Worm (Caenorhabditis elegans): ENCODE results near the gene F35E8.9.
"Not testable (repeated sequence)": the region's sequence is repeated elsewhere in the genome, so short reads cannot be mapped to it uniquely, and the experiment has no call there.

The F35E8.9 gene

ce11 chrV:15911848-15912247 is 5.5 kb downstream of the F35E8.9 start, which contains the start of gene F35E8.6:
F35E8.6 (plus strand) TSS chrV:15912148.
- TF ChIP-seq scrt-1 (GFP tag; IDR thresholded peaks at IDR 0.05) (no peak), tra-4 (tag; optimal IDR thresholded peaks at IDR 0.05) (no peak), F13C5.2 (tag; optimal IDR thresholded peaks at IDR 0.05) (no peak), ets-7 (tag; optimal IDR thresholded peaks at IDR 0.05) (no peak), hnd-1 (tag; optimal IDR thresholded peaks at IDR 0.05) (no peak), ceh-13 (GFP tag; optimal IDR thresholded peaks at IDR 0.05) (no peak), hmg-4 (GFP tag; optimal IDR thresholded peaks at IDR 0.05) (no peak), tbx-37 (GFP tag; conservative IDR thresholded peaks at IDR 0.05) (no peak), sea-1 (GFP tag; conservative IDR thresholded peaks at IDR 0.05) (no peak), pes-1 (GFP tag; IDR thresholded peaks at IDR 0.05) (no peak), tbx-11 (GFP tag; IDR thresholded peaks at IDR 0.05) (no peak), flt-1 (GFP tag; IDR thresholded peaks at IDR 0.05) (no peak), hmbx-1 (tag; optimal IDR thresholded peaks at IDR 0.05) (no peak), B0310.2 (tag; optimal IDR thresholded peaks at IDR 0.05) (no peak), ceh-36 (tag; optimal IDR thresholded peaks at IDR 0.05) (no peak), aly-1 (tag; optimal IDR thresholded peaks at IDR 0.05) (no peak), ama-1 (optimal IDR thresholded peaks at IDR 0.05) (no peak)

DNA sequence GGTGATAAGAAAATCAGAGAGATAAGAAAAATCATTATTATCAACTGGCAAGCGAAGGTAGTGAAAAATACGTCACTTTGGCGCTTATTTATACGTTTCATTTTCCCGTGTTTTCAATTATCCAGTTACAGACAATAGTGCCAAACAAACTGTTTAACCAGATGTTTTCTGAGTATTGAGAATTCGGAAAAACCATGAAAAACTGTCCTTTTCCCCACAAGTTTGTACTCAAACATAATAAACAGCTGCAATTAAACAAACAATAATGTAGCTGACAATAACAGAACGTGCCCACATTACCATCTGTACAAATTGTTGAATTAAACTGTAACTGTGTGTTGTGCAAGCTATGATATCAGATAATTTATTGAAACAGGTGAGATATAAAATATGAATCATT is 11.8 kb downstream of the F35E8.9 start, which contains the start of the genes F35E8.1 and F35E8.2:
Gene F35E8.1 (minus strand): TSS at position 101 of the 400 bp plus-strand sequence.
Gene F35E8.2 (plus strand): TSS at position 132 of the 400 bp plus-strand sequence.
- not testable (repeated sequence) for TF ChIP-seq hnd-1 (tag; optimal IDR thresholded peaks at IDR 0.05); ceh-13 (GFP tag; optimal IDR thresholded peaks at IDR 0.05); tbx-11 (GFP tag; IDR thresholded peaks at IDR 0.05)

ce11 chrV:15900564-15900963 is 16.8 kb downstream of the F35E8.9 start:
- TF ChIP-seq hmg-4 (GFP tag; optimal IDR thresholded peaks at IDR 0.05) = no peak
- TF ChIP-seq F13C5.2 (tag; optimal IDR thresholded peaks at IDR 0.05) = no peak
- TF ChIP-seq ets-7 (tag; optimal IDR thresholded peaks at IDR 0.05) = no peak
- TF ChIP-seq ceh-13 (GFP tag; optimal IDR thresholded peaks at IDR 0.05) = no peak
- no peak for TF ChIP-seq aly-1 (tag; optimal IDR thresholded peaks at IDR 0.05)
- TF ChIP-seq ama-1 (optimal IDR thresholded peaks at IDR 0.05) = no peak
- TF ChIP-seq sea-1 (GFP tag; conservative IDR thresholded peaks at IDR 0.05) = no peak
- no peak for TF ChIP-seq tra-4 (tag; optimal IDR thresholded peaks at IDR 0.05)
- TF ChIP-seq scrt-1 (GFP tag; IDR thresholded peaks at IDR 0.05) = no peak
- no peak for TF ChIP-seq hnd-1 (tag; optimal IDR thresholded peaks at IDR 0.05)
- TF ChIP-seq hmbx-1 (tag; optimal IDR thresholded peaks at IDR 0.05) = no peak

ce11 chrV:15899696-15900095 is 17.7 kb downstream of the F35E8.9 start, which contains the start of gene T06C12.14:
T06C12.14 (plus strand) TSS chrV:15899996.
- TF ChIP-seq scrt-1 (GFP tag; IDR thresholded peaks at IDR 0.05) (no peak), ets-7 (tag; optimal IDR thresholded peaks at IDR 0.05) (no peak), hmbx-1 (tag; optimal IDR thresholded peaks at IDR 0.05) (no peak), tbx-11 (GFP tag; IDR thresholded peaks at IDR 0.05) (no peak), F13C5.2 (tag; optimal IDR thresholded peaks at IDR 0.05) (no peak), tbx-37 (GFP tag; conservative IDR thresholded peaks at IDR 0.05) (no peak)

DNA sequence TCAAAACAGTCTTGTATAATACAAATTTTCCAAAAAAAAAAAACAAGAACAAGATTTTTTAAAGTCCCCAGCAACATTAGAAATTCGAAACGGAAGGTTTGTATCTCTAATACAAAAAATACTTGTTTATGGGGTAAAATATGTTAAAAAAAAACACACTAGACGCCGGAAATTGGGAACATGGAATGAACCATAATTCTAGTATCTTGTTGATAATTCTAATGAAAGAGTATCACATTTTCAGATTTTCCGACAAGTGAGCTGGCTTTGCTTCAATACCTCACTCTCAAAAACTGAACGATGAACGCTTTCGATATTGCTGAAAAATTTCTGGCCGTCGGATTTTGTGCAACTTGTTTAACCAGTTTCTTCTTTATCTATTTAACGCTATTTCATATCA is 19.7 kb downstream of the F35E8.9 start, which contains the start of gene str-60:
Gene str-60 (plus strand): TSS at position 301 of the 400 bp plus-strand sequence.
- TF ChIP-seq ceh-13 (GFP tag; optimal IDR thresholded peaks at IDR 0.05) = no peak
- no peak for TF ChIP-seq tra-4 (tag; optimal IDR thresholded peaks at IDR 0.05)
- no peak for TF ChIP-seq ama-1 (optimal IDR thresholded peaks at IDR 0.05)
- TF ChIP-seq tbx-11 (GFP tag; IDR thresholded peaks at IDR 0.05) = no peak
- TF ChIP-seq F13C5.2 (tag; optimal IDR thresholded peaks at IDR 0.05) = no peak
- no peak for TF ChIP-seq B0310.2 (tag; optimal IDR thresholded peaks at IDR 0.05)
- no peak for TF ChIP-seq sea-1 (GFP tag; conservative IDR thresholded peaks at IDR 0.05)

DNA sequence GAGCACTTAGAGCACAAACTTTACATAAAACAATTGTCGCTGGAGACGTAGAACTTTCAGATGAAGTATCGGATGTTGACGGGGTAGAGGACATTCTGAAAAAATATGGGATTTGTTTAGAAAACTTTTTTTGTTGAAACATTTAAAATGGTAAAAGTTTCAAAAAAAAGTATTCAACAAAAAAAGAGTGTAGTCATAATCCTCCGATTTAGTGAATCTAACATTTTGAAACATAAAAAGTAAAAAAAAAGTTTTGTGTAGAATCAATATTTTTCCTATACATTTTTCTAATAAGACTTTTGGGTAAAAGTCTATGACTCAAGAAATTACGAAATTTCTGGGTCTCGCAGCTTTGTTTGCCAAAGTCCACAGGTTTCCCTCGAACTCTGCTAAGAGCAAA is 20.7 kb downstream of the F35E8.9 start, which contains the start of gene nhr-213:
Gene nhr-213 (minus strand): TSS at position 101 of the 400 bp plus-strand sequence.
- no peak for TF ChIP-seq flt-1 (GFP tag; IDR thresholded peaks at IDR 0.05)
- TF ChIP-seq ama-1 (optimal IDR thresholded peaks at IDR 0.05) = no peak
- no peak for TF ChIP-seq tbx-37 (GFP tag; conservative IDR thresholded peaks at IDR 0.05)
- TF ChIP-seq hmg-4 (GFP tag; optimal IDR thresholded peaks at IDR 0.05) = no peak
- TF ChIP-seq B0310.2 (tag; optimal IDR thresholded peaks at IDR 0.05) = no peak
- TF ChIP-seq tra-4 (tag; optimal IDR thresholded peaks at IDR 0.05) = no peak
- TF ChIP-seq ceh-13 (GFP tag; optimal IDR thresholded peaks at IDR 0.05) = no peak
- no peak for TF ChIP-seq hnd-1 (tag; optimal IDR thresholded peaks at IDR 0.05)
- no peak for TF ChIP-seq ets-7 (tag; optimal IDR thresholded peaks at IDR 0.05)

ce11 chrV:15892696-15893095 is 24.7 kb downstream of the F35E8.9 start, which contains the start of gene T06C12.11:
T06C12.11 (plus strand) TSS chrV:15892996.
- TF ChIP-seq aly-1 (tag; optimal IDR thresholded peaks at IDR 0.05) = no peak
- TF ChIP-seq flt-1 (GFP tag; IDR thresholded peaks at IDR 0.05) = no peak
- TF ChIP-seq ceh-36 (tag; optimal IDR thresholded peaks at IDR 0.05) = no peak
- no peak for TF ChIP-seq tra-4 (tag; optimal IDR thresholded peaks at IDR 0.05)

- no peak for TF ChIP-seq ceh-36 (tag; optimal IDR thresholded peaks at IDR 0.05)
- no peak for TF ChIP-seq ama-1 (optimal IDR thresholded peaks at IDR 0.05)
- no peak for TF ChIP-seq aly-1 (tag; optimal IDR thresholded peaks at IDR 0.05)
- no peak for TF ChIP-seq hmg-4 (GFP tag; optimal IDR thresholded peaks at IDR 0.05)
- no peak for TF ChIP-seq B0310.2 (tag; optimal IDR thresholded peaks at IDR 0.05)
- no peak for TF ChIP-seq tbx-37 (GFP tag; conservative IDR thresholded peaks at IDR 0.05)
Measured at ce11 chrV:15891761-15892160, 25.6 kb downstream of the F35E8.9 start, which contains the start of gene T06C12.12. T06C12.12 (plus strand) TSS chrV:15892061.
